Worm (Caenorhabditis elegans): ENCODE measurements around the gene R10E4.3.

DNA sequence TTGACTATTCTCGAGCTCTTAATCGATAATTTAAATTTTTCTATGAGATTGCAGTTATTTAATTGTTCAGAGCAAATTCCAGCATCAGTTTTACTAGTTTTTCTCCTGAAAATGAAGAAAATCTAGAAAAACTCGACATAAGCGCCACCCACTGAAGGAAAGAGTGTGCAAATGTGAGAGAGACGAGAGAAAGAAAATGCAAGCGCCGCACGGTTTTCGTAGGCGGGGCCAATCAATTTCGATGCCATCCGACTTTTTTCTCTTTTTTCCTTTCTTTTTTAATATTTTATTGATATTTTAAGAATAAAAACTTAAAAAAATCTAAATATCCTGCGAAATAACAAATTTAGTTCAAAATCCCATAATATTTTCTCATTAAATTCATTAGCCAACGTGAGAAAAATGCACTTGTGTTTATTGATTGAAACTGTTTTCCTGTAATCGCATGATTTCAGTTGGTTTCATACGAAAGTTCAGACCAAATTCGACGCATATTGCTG lies 45.3 kb upstream of the R10E4.3 start, which contains the start of gene cdk-12:
- peak; percentile 16 for TF ChIP-seq nhr-23 (tag; optimal IDR thresholded peaks at IDR 0.05)
- TF ChIP-seq nfya-1 (tag; optimal IDR thresholded peaks at IDR 0.05; ENCODE audit: insufficient read depth) = peak; percentile 81
- no peak for TF ChIP-seq fkh-2 (tag; optimal IDR thresholded peaks at IDR 0.05)
- TF ChIP-seq lin-15B (tag; optimal IDR thresholded peaks at IDR 0.05) = peak; percentile 36
- no peak for TF ChIP-seq zag-1 (tag; optimal IDR thresholded peaks at IDR 0.05)
- no peak for TF ChIP-seq unc-39 (tag; optimal IDR thresholded peaks at IDR 0.05)
- TF ChIP-seq snpc-4 (tag; optimal IDR thresholded peaks at IDR 0.05) = peak; percentile 63
- TF ChIP-seq aly-2 (tag; optimal IDR thresholded peaks at IDR 0.05) = no peak
- no peak for TF ChIP-seq tbx-2 (tag; optimal IDR thresholded peaks at IDR 0.05)
- TF ChIP-seq nhr-28 (tag; optimal IDR thresholded peaks at IDR 0.05) = no peak

Data from whole organism, L3 larva.